Worm (Caenorhabditis elegans) whole organism, L2 larva: Measurements from ENCODE around the gene fbxl-3.

Experiments used
- C34F6.9 ChIP-seq: fragments of 150-350 bp; optimal IDR thresholded peaks from 2 replicates; lab custom pipeline; 2014; ENCODE audit warnings: missing biosample characterization, missing genetic modification characterization
- F13H6.1 ChIP-seq: sonication (generic microtip); optimal IDR thresholded peaks from 2 replicates; lab custom pipeline; 2016; ENCODE audit warnings: missing genetic modification characterization, missing compliant biosample characterization
- R02D3.7 ChIP-seq: fragments of 150-350 bp; optimal IDR thresholded peaks from 2 replicates; lab custom pipeline; 2014; ENCODE audit warnings: missing biosample characterization, missing genetic modification characterization
- ZK546.5 ChIP-seq: sonication (generic microtip); optimal IDR thresholded peaks from 2 replicates; lab custom pipeline; 2017; ENCODE audit warnings: missing biosample characterization, missing genetic modification characterization
- aly-2 ChIP-seq: fragments of 150-350 bp; optimal IDR thresholded peaks from 2 replicates; lab custom pipeline; 2014; ENCODE audit warnings: missing biosample characterization, missing genetic modification characterization
- ama-1 ChIP-seq: fragments of 150-350 bp; optimal IDR thresholded peaks from 2 replicates; lab custom pipeline; 2018; ENCODE audit warnings: inconsistent platforms
- blmp-1 ChIP-seq: sonication (generic microtip); optimal IDR thresholded peaks from 2 replicates; lab custom pipeline; 2017; ENCODE audit warnings: missing genetic modification characterization, mild to moderate bottlenecking, missing compliant biosample characterization, antibody characterized with exemption, moderate library complexity; ENCODE audit not compliant: insufficient read depth
- ceh-16 ChIP-seq: fragments of 150-350 bp; optimal IDR thresholded peaks from 2 replicates; lab custom pipeline; 2014; ENCODE audit warnings: missing biosample characterization, missing genetic modification characterization
- crh-2 ChIP-seq: sonication (generic microtip); optimal IDR thresholded peaks from 2 replicates; lab custom pipeline; 2017; ENCODE audit warnings: missing biosample characterization, missing genetic modification characterization
- dmd-4 ChIP-seq: sonication (generic microtip); optimal IDR thresholded peaks from 2 replicates; lab custom pipeline; 2017; ENCODE audit warnings: missing biosample characterization, missing genetic modification characterization
- egl-27 ChIP-seq: sonication (generic microtip); optimal IDR thresholded peaks from 3 replicates; lab custom pipeline; 2017; ENCODE audit warnings: missing biosample characterization, missing genetic modification reagents, missing genetic modification characterization
- elt-3 ChIP-seq: sonication (generic microtip); optimal IDR thresholded peaks from 2 replicates; lab custom pipeline; 2017; ENCODE audit warnings: missing biosample characterization, missing genetic modification characterization
- fos-1 ChIP-seq: fragments of 150-350 bp; optimal IDR thresholded peaks from 2 replicates; lab custom pipeline; 2014; ENCODE audit warnings: missing biosample characterization, missing genetic modification characterization
- gmeb-1 ChIP-seq: fragments of 150-350 bp; optimal IDR thresholded peaks from 2 replicates; lab custom pipeline; 2014; ENCODE audit warnings: missing biosample characterization, missing genetic modification characterization
- lin-11 ChIP-seq: fragments of 150-350 bp; sonication (generic microtip); optimal IDR thresholded peaks from 2 replicates; lab custom pipeline; 2014; ENCODE audit warnings: missing biosample characterization, missing genetic modification characterization, inconsistent platforms, mixed read lengths
- lin-13 ChIP-seq: fragments of 150-350 bp; optimal IDR thresholded peaks from 2 replicates; lab custom pipeline; 2014; ENCODE audit warnings: missing biosample characterization, missing genetic modification reagents, missing genetic modification characterization
- lsy-2 ChIP-seq, 2 experiments: fragments of 150-350 bp in 1 of 2; sonication (generic microtip) in 1 of 2; optimal IDR thresholded peaks; 2 replicates each; lab custom pipeline; 2014 to 2017; ENCODE audit warnings: missing biosample characterization in 2 of 2, missing genetic modification characterization in 2 of 2
- mab-5 ChIP-seq: fragments of 150-350 bp; optimal IDR thresholded peaks from 2 replicates; lab custom pipeline; 2014; ENCODE audit warnings: missing biosample characterization, missing genetic modification characterization
- mdl-1 ChIP-seq, 2 experiments: fragments of 150-350 bp in 1 of 2; sonication (generic microtip) in 1 of 2; optimal IDR thresholded peaks; 2 replicates each; lab custom pipeline; 2017; ENCODE audit warnings: missing biosample characterization in 2 of 2, missing genetic modification characterization in 2 of 2
- nhr-10 ChIP-seq: sonication (generic microtip); optimal IDR thresholded peaks from 2 replicates; lab custom pipeline; 2017; ENCODE audit warnings: missing biosample characterization, missing genetic modification characterization
- nhr-12 ChIP-seq: fragments of 150-350 bp; optimal IDR thresholded peaks from 2 replicates; lab custom pipeline; 2014; ENCODE audit warnings: missing biosample characterization, missing genetic modification characterization
- nhr-129 ChIP-seq: fragments of 150-350 bp; optimal IDR thresholded peaks from 2 replicates; lab custom pipeline; 2014; ENCODE audit warnings: missing biosample characterization, missing genetic modification characterization
- nhr-21 ChIP-seq: fragments of 150-350 bp; optimal IDR thresholded peaks from 2 replicates; lab custom pipeline; 2014; ENCODE audit warnings: missing biosample characterization, missing genetic modification characterization
- nhr-23 ChIP-seq: fragments of 150-350 bp; optimal IDR thresholded peaks from 2 replicates; lab custom pipeline; 2014; ENCODE audit warnings: missing biosample characterization, missing genetic modification reagents, missing genetic modification characterization
- nhr-25 ChIP-seq: fragments of 150-350 bp; sonication (generic microtip); optimal IDR thresholded peaks from 3 replicates; lab custom pipeline; 2014; ENCODE audit warnings: missing biosample characterization, missing genetic modification characterization
- nhr-6 ChIP-seq: fragments of 150-350 bp; optimal IDR thresholded peaks from 2 replicates; lab custom pipeline; 2014; ENCODE audit warnings: missing biosample characterization, missing genetic modification characterization
- nhr-77 ChIP-seq: fragments of 150-350 bp; optimal IDR thresholded peaks from 2 replicates; lab custom pipeline; 2014; ENCODE audit warnings: missing biosample characterization, missing genetic modification characterization
- peb-1 ChIP-seq: fragments of 150-350 bp; optimal IDR thresholded peaks from 2 replicates; lab custom pipeline; 2014; ENCODE audit warnings: missing biosample characterization, missing genetic modification characterization
- sem-4 ChIP-seq: fragments of 150-350 bp; optimal IDR thresholded peaks from 2 replicates; lab custom pipeline; 2014; ENCODE audit warnings: missing biosample characterization, missing genetic modification reagents, missing genetic modification characterization
- skn-1 ChIP-seq: sonication (generic microtip); optimal IDR thresholded peaks from 2 replicates; lab custom pipeline; 2017; ENCODE audit warnings: missing biosample characterization, missing genetic modification characterization
- sma-3 ChIP-seq: sonication (generic microtip); optimal IDR thresholded peaks from 2 replicates; lab custom pipeline; 2016; ENCODE audit warnings: missing genetic modification reagents, missing genetic modification characterization, missing compliant biosample characterization
- sma-9 ChIP-seq, 2 experiments: fragments of 150-350 bp in 1 of 2; sonication (generic microtip) in 1 of 2; optimal IDR thresholded peaks; 2 replicates each; lab custom pipeline; 2014 to 2016; ENCODE audit warnings: missing genetic modification characterization in 2 of 2, mild to moderate bottlenecking in 1 of 2, missing biosample characterization in 1 of 2, missing compliant biosample characterization in 1 of 2, missing genetic modification reagents in 1 of 2, moderate library complexity in 1 of 2
- unc-55 ChIP-seq: fragments of 150-350 bp; sonication (generic microtip); optimal IDR thresholded peaks from 3 replicates; lab custom pipeline; 2014; ENCODE audit warnings: missing biosample characterization, missing genetic modification reagents, missing genetic modification characterization
- unc-62 ChIP-seq: fragments of 150-350 bp; optimal IDR thresholded peaks from 2 replicates; lab custom pipeline; 2014; ENCODE audit warnings: missing biosample characterization, missing genetic modification reagents, missing genetic modification characterization
- ztf-1 ChIP-seq: fragments of 200-800 bp; sonication (Bioruptor generic); conservative IDR thresholded peaks from 2 replicates; pipeline ENCODE4 v1.3.6; 2022; ENCODE audit warnings: missing genetic modification characterization, missing compliant biosample characterization
- ztf-4 ChIP-seq: fragments of 150-350 bp; optimal IDR thresholded peaks from 2 replicates; lab custom pipeline; 2014; ENCODE audit warnings: missing biosample characterization, missing genetic modification characterization

Gene fbxl-3

DNA sequence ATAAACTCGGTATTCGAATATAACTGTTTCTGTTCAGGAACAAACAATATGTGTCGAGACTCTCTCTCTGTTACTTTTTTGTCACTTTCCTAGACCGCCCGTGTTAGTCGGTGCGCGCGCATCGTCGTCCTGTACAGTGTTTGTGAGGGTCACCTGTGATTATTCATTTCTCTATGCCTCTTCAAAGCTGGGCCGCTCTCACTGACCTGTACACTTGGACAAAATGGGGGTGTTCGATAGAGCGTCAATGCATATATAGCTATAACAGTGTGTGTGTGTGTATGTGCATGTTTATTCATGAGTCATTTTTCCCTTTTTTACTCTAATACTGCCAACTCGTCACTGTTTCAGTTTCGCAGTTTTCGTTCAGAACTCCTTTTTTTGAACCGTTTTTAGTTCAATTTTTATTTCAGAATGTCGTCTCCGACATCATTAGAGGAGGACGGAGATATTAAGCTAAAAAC is 19.1 kb downstream of the fbxl-3 start, which contains the start of gene pkc-3:
Gene pkc-3, plus strand, starts transcription at position 414 of the 464 bp plus-strand sequence.
- TF ChIP-seq sma-3 (GFP tag; lab: Kevin White, UChicago) (peak; percentile 85), lin-13 (GFP tag; lab: Kevin White, UChicago) (peak; percentile 51), elt-3 (tag; lab: Kevin White, UChicago) (no peak), R02D3.7 (tag; lab: Kevin White, UChicago) (no peak), F13H6.1 (peak; percentile 62), ceh-16 (no peak), nhr-129 (tag; lab: Kevin White, UChicago) (peak; percentile 78), blmp-1 (tag; lab: Kevin White, UChicago) (peak; percentile 50), fos-1 (peak; percentile 98), C34F6.9 (tag; lab: Kevin White, UChicago) (peak; percentile 17), nhr-25 (tag; lab: Kevin White, UChicago) (peak; percentile 86), nhr-6 (tag; lab: Kevin White, UChicago) (no peak), unc-55 (GFP tag; lab: Kevin White, UChicago) (peak; percentile 21), nhr-21 (tag; lab: Kevin White, UChicago) (peak; percentile 78), sem-4 (peak; percentile 5), crh-2 (tag; lab: Kevin White, UChicago) (peak; percentile 71), ztf-4 (tag; lab: Kevin White, UChicago) (peak; percentile 56), ama-1 (peak; percentile 48), lsy-2 (tag; optimal IDR thresholded peaks at IDR 0.05; lab: Kevin White, UChicago) (peak in 1 of 2 experiments; percentile 65), sma-9 (GFP tag; optimal IDR thresholded peaks at IDR 0.05; lab: Kevin White, UChicago) (peak; percentile 61), sma-9 (tag; optimal IDR thresholded peaks at IDR 0.05; lab: Kevin White, UChicago) (no peak), aly-2 (tag; lab: Kevin White, UChicago) (no peak), gmeb-1 (tag; lab: Kevin White, UChicago) (peak; percentile 60)

DNA sequence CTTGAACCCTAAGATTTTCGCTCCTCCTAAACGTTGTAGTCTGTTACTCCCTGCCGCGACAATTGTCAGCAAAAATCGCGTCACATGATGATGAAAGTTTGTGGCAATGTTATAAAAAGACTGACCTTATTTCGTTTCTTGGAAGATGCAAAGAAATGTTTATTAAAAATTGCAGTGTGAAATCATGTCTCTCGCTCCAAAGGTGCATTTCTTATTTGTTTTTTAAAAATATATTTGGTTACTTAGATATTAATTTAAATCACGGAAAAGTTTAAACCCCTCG is 20.5 kb downstream of the fbxl-3 start:
- TF ChIP-seq crh-2 (tag; lab: Kevin White, UChicago) (peak; percentile 28), nhr-25 (tag; lab: Kevin White, UChicago) (peak; percentile 5), fos-1 (peak; percentile 8), sem-4 (no peak), sma-9 (GFP tag; optimal IDR thresholded peaks at IDR 0.05; lab: Kevin White, UChicago) (peak; percentile 33), sma-9 (tag; optimal IDR thresholded peaks at IDR 0.05; lab: Kevin White, UChicago) (no peak), skn-1 (tag; lab: Kevin White, UChicago) (no peak), nhr-129 (tag; lab: Kevin White, UChicago) (peak; percentile 49)

DNA sequence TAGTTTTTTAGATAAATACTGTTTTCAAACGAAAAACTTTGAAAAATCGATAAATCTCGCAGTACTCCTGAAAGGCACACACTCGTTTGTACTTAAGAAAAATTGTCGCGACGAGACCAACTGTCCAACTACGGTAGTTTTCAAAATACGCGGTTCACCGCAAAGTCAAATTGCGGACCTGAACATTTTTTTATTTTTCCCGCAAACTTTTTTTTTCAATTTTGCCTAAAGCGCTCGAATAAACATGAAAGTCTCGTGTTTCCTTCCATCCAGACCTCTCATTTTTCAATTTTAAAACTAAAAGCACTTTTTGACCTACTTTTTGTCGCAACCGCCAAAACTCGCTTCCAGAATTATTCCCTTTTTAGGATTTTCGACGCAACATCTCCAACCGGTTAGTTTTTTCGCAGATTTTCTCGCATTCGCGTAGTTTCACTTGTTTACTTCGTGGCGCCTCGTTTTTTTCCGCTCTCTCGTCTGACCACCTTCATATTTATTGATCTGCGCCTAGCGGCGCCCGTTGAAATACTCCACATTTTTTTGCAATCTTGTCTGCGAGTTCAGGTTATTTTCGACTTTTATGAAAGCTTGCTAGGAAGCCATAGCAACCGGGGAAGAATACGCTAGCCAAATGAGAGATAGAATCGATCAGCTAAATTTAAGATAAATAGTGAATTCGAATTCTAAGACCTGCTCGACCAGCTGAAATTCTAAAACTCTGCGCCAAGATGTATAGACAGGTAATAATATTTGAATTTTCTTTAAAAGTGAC is 21.0 kb downstream of the fbxl-3 start, which contains the start of gene prdx-2:
Gene prdx-2, plus strand, starts transcription at position 729 of the 772 bp plus-strand sequence.
- TF ChIP-seq peb-1 (tag; lab: Kevin White, UChicago): no peak
- peak; percentile 16 for TF ChIP-seq lin-11
- TF ChIP-seq mdl-1 (tag; optimal IDR thresholded peaks at IDR 0.05; lab: Kevin White, UChicago): no peak
- TF ChIP-seq lsy-2 (tag; optimal IDR thresholded peaks at IDR 0.05; lab: Kevin White, UChicago): peak in 1 of 2 experiments; percentile 16
- no peak for TF ChIP-seq lin-13 (GFP tag; lab: Kevin White, UChicago)
- no peak for TF ChIP-seq F13H6.1
- TF ChIP-seq, all 48 proteins: peak for 2

DNA sequence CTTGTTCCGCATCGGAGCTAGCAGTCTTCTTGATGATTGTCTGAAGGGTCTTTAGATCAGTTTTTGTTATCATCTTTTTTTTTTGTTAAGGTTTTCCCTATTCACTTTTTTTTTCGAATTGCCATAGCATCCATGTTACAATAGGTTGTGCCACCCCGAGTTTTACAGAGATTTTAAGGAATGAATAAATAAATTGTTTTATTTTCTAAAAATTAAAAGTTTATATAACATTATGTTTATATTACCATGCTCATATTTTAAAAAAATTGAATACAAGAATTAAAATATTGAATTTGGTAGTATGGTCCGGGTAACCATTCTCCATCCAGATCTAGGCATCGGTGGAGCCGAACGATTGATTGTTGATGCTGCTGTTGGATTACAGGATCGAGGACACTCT is 23.7 kb downstream of the fbxl-3 start, which contains the start of gene algn-2:
Gene algn-2, plus strand, starts transcription at position 301 of the 400 bp plus-strand sequence.
- no peak for TF ChIP-seq peb-1 (tag; lab: Kevin White, UChicago)
- TF ChIP-seq C34F6.9 (tag; lab: Kevin White, UChicago): no peak
- no peak for TF ChIP-seq sma-3 (GFP tag; lab: Kevin White, UChicago)
- no peak for TF ChIP-seq ztf-1 (GFP tag; lab: Robert Waterston, UW)
- TF ChIP-seq, all 48 proteins: peak for 0

DNA sequence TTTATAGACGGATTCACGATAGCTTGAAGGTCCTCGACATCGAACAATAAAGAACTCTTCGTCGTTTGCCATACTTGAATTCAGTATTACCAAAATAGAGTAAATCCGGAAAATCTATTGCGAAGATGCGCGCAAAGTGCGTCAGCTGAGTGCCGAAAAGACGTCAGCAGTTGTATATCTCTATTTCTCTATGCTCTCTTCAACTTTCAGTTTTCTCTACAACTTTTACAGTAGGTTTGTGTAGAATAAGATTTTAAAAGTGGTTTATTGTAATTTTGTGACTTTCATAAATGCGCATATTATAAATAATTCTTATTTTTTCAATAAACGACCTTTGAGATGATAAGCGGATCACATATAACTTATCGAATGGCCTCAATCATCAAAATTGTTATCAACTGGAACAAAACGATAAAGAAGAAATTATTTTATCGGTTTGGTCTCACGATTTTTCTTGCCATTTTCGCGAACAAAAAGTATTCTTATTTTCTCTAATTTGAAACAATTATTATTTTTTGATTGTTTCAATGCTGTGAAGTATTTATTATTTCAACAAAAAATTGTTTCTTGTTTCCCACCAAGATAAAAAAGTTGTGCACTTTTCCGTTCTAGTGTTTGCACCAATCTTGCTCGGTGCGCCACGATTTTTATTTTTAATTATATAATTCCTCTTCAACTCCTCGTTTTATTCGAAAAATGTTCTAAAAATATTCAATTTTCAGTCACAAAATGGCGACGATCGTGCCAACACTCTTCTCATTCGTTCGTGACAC is 25.2 kb downstream of the fbxl-3 start, which contains the start of the genes agt-2 and F09E5.3:
Gene agt-2, minus strand, starts transcription at position 553 of the 773 bp plus-strand sequence.
Gene F09E5.3, plus strand, starts transcription at position 723 of the 773 bp plus-strand sequence.
- TF ChIP-seq sem-4: peak; percentile 83
- TF ChIP-seq nhr-10 (tag; lab: Kevin White, UChicago): peak; percentile 37
- peak; percentile 89 for TF ChIP-seq sma-3 (GFP tag; lab: Kevin White, UChicago)
- peak; percentile 96 for TF ChIP-seq nhr-25 (tag; lab: Kevin White, UChicago)
- peak; percentile 81 for TF ChIP-seq egl-27 (tag; lab: Kevin White, UChicago)
- TF ChIP-seq blmp-1 (tag; lab: Kevin White, UChicago): peak; percentile 63
- peak in 1 of 2 experiments; percentile 54 for TF ChIP-seq mdl-1 (tag; optimal IDR thresholded peaks at IDR 0.05; lab: Kevin White, UChicago)
- TF ChIP-seq nhr-23 (tag; lab: Kevin White, UChicago): no peak
- peak; percentile 92 for TF ChIP-seq nhr-6 (tag; lab: Kevin White, UChicago)
- peak; percentile 94 for TF ChIP-seq mab-5
- peak; percentile 92 for TF ChIP-seq F13H6.1
- no peak for TF ChIP-seq dmd-4
- TF ChIP-seq ama-1: peak; percentile 71
- TF ChIP-seq crh-2 (tag; lab: Kevin White, UChicago): peak; percentile 94
- peak; percentile 55 for TF ChIP-seq nhr-12 (tag; lab: Kevin White, UChicago)
- TF ChIP-seq ZK546.5 (tag; lab: Kevin White, UChicago): peak; percentile 43
- peak; percentile 86 for TF ChIP-seq nhr-21 (tag; lab: Kevin White, UChicago)
- no peak for TF ChIP-seq unc-62 (GFP tag; lab: Kevin White, UChicago)
- TF ChIP-seq nhr-77 (tag; lab: Kevin White, UChicago): peak; percentile 61
- TF ChIP-seq lin-11: peak; percentile 60
- TF ChIP-seq lsy-2 (tag; optimal IDR thresholded peaks at IDR 0.05; lab: Kevin White, UChicago): peak; percentile 90 to 96
- TF ChIP-seq fos-1: peak; percentile 92
- TF ChIP-seq sma-9 (GFP tag; optimal IDR thresholded peaks at IDR 0.05; lab: Kevin White, UChicago): peak; percentile 95
- TF ChIP-seq sma-9 (tag; optimal IDR thresholded peaks at IDR 0.05; lab: Kevin White, UChicago): no peak
